Worm (Caenorhabditis elegans) whole organism, late embryonic: ENCODE measurements around the gene dep-1.
A peak's percentile ranks its signal among the peaks of the same experiment; 100 is the strongest.

Experiments used
- C08G9.2 ChIP-seq: sonication (generic microtip); optimal IDR thresholded peaks from 2 replicates; lab custom pipeline; 2016; ENCODE audit warnings: mild to moderate bottlenecking, missing genetic modification characterization, moderate library complexity, missing compliant biosample characterization
- C38D4.7 ChIP-seq: fragments of 200-800 bp; sonication (Bioruptor generic); optimal IDR thresholded peaks from 2 replicates; lab custom pipeline; 2018; ENCODE audit warnings: mild to moderate bottlenecking, missing genetic modification characterization, moderate library complexity, missing compliant biosample characterization
- F13H6.1 ChIP-seq: sonication (generic microtip); optimal IDR thresholded peaks from 2 replicates; lab custom pipeline; 2016; ENCODE audit warnings: missing genetic modification characterization, missing compliant biosample characterization
- K09A11.1 ChIP-seq: sonication (generic microtip); optimal IDR thresholded peaks from 2 replicates; lab custom pipeline; 2017; ENCODE audit warnings: antibody characterized with exemption, mild to moderate bottlenecking, missing genetic modification characterization, missing compliant biosample characterization; ENCODE audit not compliant: insufficient read depth
- T23F11.4 ChIP-seq: fragments of 200-800 bp; sonication (Bioruptor generic); optimal IDR thresholded peaks from 2 replicates; lab custom pipeline; 2018; ENCODE audit warnings: mild to moderate bottlenecking, missing genetic modification characterization, missing compliant biosample characterization
- Y22D7AL.16 ChIP-seq: sonication (generic microtip); optimal IDR thresholded peaks from 2 replicates; lab custom pipeline; 2016; ENCODE audit warnings: missing genetic modification characterization, missing compliant biosample characterization
- ahr-1 ChIP-seq: sonication (generic microtip); optimal IDR thresholded peaks from 2 replicates; lab custom pipeline; 2016; ENCODE audit warnings: missing genetic modification characterization, missing compliant biosample characterization
- ceh-19 ChIP-seq: fragments of 200-800 bp; sonication (Bioruptor generic); optimal IDR thresholded peaks from 2 replicates; lab custom pipeline; 2018; ENCODE audit warnings: mild to moderate bottlenecking, missing genetic modification characterization, missing compliant biosample characterization
- ceh-2 ChIP-seq: sonication (generic microtip); optimal IDR thresholded peaks from 2 replicates; lab custom pipeline; 2016; ENCODE audit warnings: missing genotype, missing genetic modification characterization, missing compliant biosample characterization
- ceh-22 ChIP-seq: sonication (generic microtip); optimal IDR thresholded peaks from 2 replicates; lab custom pipeline; 2017; ENCODE audit warnings: missing biosample characterization, missing genetic modification characterization
- ceh-24 ChIP-seq: sonication (generic microtip); optimal IDR thresholded peaks from 2 replicates; lab custom pipeline; 2016; ENCODE audit warnings: mild to moderate bottlenecking, missing genetic modification characterization, missing compliant biosample characterization
- ceh-30 ChIP-seq: fragments of 150-350 bp; optimal IDR thresholded peaks from 2 replicates; lab custom pipeline; 2014; ENCODE audit warnings: missing biosample characterization, missing genetic modification characterization
- ceh-31 ChIP-seq: sonication (generic microtip); optimal IDR thresholded peaks from 2 replicates; lab custom pipeline; 2016; ENCODE audit warnings: missing genetic modification characterization, missing compliant biosample characterization
- ceh-34 ChIP-seq: sonication (generic microtip); optimal IDR thresholded peaks from 2 replicates; lab custom pipeline; 2016; ENCODE audit warnings: mild to moderate bottlenecking, missing genetic modification characterization, missing compliant biosample characterization
- ceh-48 ChIP-seq: sonication (generic microtip); optimal IDR thresholded peaks from 2 replicates; lab custom pipeline; 2016; ENCODE audit warnings: missing genetic modification characterization, inconsistent platforms, missing compliant biosample characterization
- ceh-9 ChIP-seq: sonication (generic microtip); optimal IDR thresholded peaks from 2 replicates; lab custom pipeline; 2016; ENCODE audit warnings: mild to moderate bottlenecking, missing genetic modification characterization, inconsistent platforms, missing compliant biosample characterization
- che-1 ChIP-seq: sonication (generic microtip); optimal IDR thresholded peaks from 2 replicates; lab custom pipeline; 2016; ENCODE audit warnings: mild to moderate bottlenecking, missing genetic modification characterization, missing compliant biosample characterization
- dmd-4 ChIP-seq: sonication (generic microtip); optimal IDR thresholded peaks from 2 replicates; lab custom pipeline; 2016; ENCODE audit warnings: borderline replicate concordance, missing genetic modification characterization, missing compliant biosample characterization
- dve-1 ChIP-seq: sonication (generic microtip); optimal IDR thresholded peaks from 2 replicates; lab custom pipeline; 2017; ENCODE audit warnings: antibody characterized with exemption, mild to moderate bottlenecking, missing genetic modification characterization, missing compliant biosample characterization
- elt-2 ChIP-seq: sonication (generic microtip); optimal IDR thresholded peaks from 2 replicates; lab custom pipeline; 2016; ENCODE audit warnings: missing genetic modification reagents, missing genetic modification characterization, missing compliant biosample characterization
- hlh-13 ChIP-seq: fragments of 200-800 bp; sonication (Bioruptor generic); optimal IDR thresholded peaks from 2 replicates; lab custom pipeline; 2018; ENCODE audit warnings: mild to moderate bottlenecking, missing genetic modification characterization, missing compliant biosample characterization
- hlh-30 ChIP-seq: sonication (generic microtip); optimal IDR thresholded peaks from 2 replicates; lab custom pipeline; 2017; ENCODE audit warnings: antibody characterized with exemption, missing genetic modification characterization, missing compliant biosample characterization; ENCODE audit not compliant: insufficient read depth
- hlh-6 ChIP-seq: sonication (generic microtip); optimal IDR thresholded peaks from 2 replicates; lab custom pipeline; 2016; ENCODE audit warnings: missing genotype, missing genetic modification characterization, missing compliant biosample characterization
- hlh-8 ChIP-seq: sonication (generic microtip); optimal IDR thresholded peaks from 2 replicates; lab custom pipeline; 2016; ENCODE audit warnings: missing genotype, missing genetic modification characterization, missing compliant biosample characterization
- lim-6 ChIP-seq: sonication (generic microtip); optimal IDR thresholded peaks from 2 replicates; lab custom pipeline; 2016; ENCODE audit warnings: missing genetic modification characterization, missing compliant biosample characterization
- lin-11 ChIP-seq: fragments of 200-800 bp; sonication (Bioruptor generic); optimal IDR thresholded peaks from 2 replicates; lab custom pipeline; 2018; ENCODE audit warnings: mild to moderate bottlenecking, missing genetic modification characterization, missing compliant biosample characterization
- mec-3 ChIP-seq: sonication (generic microtip); optimal IDR thresholded peaks from 2 replicates; lab custom pipeline; 2016; ENCODE audit warnings: borderline replicate concordance, missing genetic modification characterization, missing compliant biosample characterization
- pag-3 ChIP-seq: sonication (generic microtip); optimal IDR thresholded peaks from 2 replicates; lab custom pipeline; 2016; ENCODE audit warnings: missing compliant biosample characterization, missing genetic modification characterization, borderline replicate concordance
- pat-9 ChIP-seq: fragments of 200-800 bp; sonication (Bioruptor generic); optimal IDR thresholded peaks from 2 replicates; lab custom pipeline; 2018; ENCODE audit warnings: mild to moderate bottlenecking, missing genetic modification characterization, moderate library complexity, missing compliant biosample characterization
- pax-1 ChIP-seq: fragments of 150-350 bp; optimal IDR thresholded peaks from 2 replicates; lab custom pipeline; 2014; ENCODE audit warnings: missing biosample characterization, missing genetic modification characterization
- pha-4 ChIP-seq: fragments of 150-350 bp; optimal IDR thresholded peaks from 2 replicates; lab custom pipeline; 2018; ENCODE audit warnings: missing biosample characterization, missing genetic modification reagents, missing genetic modification characterization
- pqm-1 ChIP-seq: sonication (generic microtip); optimal IDR thresholded peaks from 2 replicates; lab custom pipeline; 2016; ENCODE audit warnings: missing genetic modification characterization, missing compliant biosample characterization
- rnt-1 ChIP-seq: sonication (generic microtip); optimal IDR thresholded peaks from 2 replicates; lab custom pipeline; 2016; ENCODE audit warnings: missing genetic modification characterization, missing compliant biosample characterization
- syd-9 ChIP-seq: sonication (generic microtip); optimal IDR thresholded peaks from 2 replicates; lab custom pipeline; 2016; ENCODE audit warnings: mild to moderate bottlenecking, missing genetic modification characterization, moderate library complexity, missing compliant biosample characterization
- tbx-2 ChIP-seq: sonication (generic microtip); optimal IDR thresholded peaks from 2 replicates; lab custom pipeline; 2016; ENCODE audit warnings: missing genetic modification characterization, missing compliant biosample characterization
- ttx-3 ChIP-seq: sonication (generic microtip); optimal IDR thresholded peaks from 2 replicates; lab custom pipeline; 2016; ENCODE audit warnings: missing genetic modification reagents, missing genetic modification characterization, missing compliant biosample characterization
- unc-3 ChIP-seq, 2 experiments: fragments of 200-800 bp in 1 of 2; sonication (Bioruptor generic) in 1 of 2; sonication (generic microtip) in 1 of 2; conservative IDR thresholded peaks in 1 of 2; optimal IDR thresholded peaks in 1 of 2; 2 replicates each; pipeline versions ENCODE4 v1.3.6 to Lab custom; 2016 to 2022; ENCODE audit warnings: missing compliant biosample characterization in 2 of 2, missing genetic modification characterization in 2 of 2, missing genetic modification reagents in 1 of 2
- unc-86 ChIP-seq: sonication (generic microtip); optimal IDR thresholded peaks from 2 replicates; lab custom pipeline; 2016; ENCODE audit warnings: missing genetic modification characterization, missing compliant biosample characterization
- zip-5 ChIP-seq: sonication (generic microtip); optimal IDR thresholded peaks from 2 replicates; lab custom pipeline; 2016; ENCODE audit warnings: missing genetic modification characterization, missing compliant biosample characterization
- ztf-16 ChIP-seq: sonication (generic microtip); optimal IDR thresholded peaks from 2 replicates; lab custom pipeline; 2017; ENCODE audit warnings: missing genetic modification characterization, missing compliant biosample characterization

Gene dep-1

ce11 chrII:9061557-9062183 lies 42.1 kb upstream of the dep-1 start (continued):
- TF ChIP-seq elt-2 (tag; lab: Kevin White, UChicago) (peak; percentile 17), dve-1 (no peak), ceh-48 (no peak), hlh-6 (tag; lab: Kevin White, UChicago) (peak; percentile 3), ceh-24 (tag; lab: Kevin White, UChicago) (no peak), rnt-1 (tag; lab: Kevin White, UChicago) (peak; percentile 52), ceh-30 (tag; lab: Kevin White, UChicago) (no peak), tbx-2 (tag; lab: Kevin White, UChicago) (peak; percentile 58), hlh-8 (peak; percentile 22), che-1 (no peak), ahr-1 (no peak), mec-3 (tag; lab: Kevin White, UChicago) (no peak), ttx-3 (tag; lab: Kevin White, UChicago) (peak; percentile 4), F13H6.1 (tag; lab: Kevin White, UChicago) (no peak), ceh-19 (GFP tag; lab: Kevin White, UChicago) (no peak), ceh-2 (tag; lab: Kevin White, UChicago) (peak; percentile 14), pat-9 (no peak), dmd-4 (no peak), ztf-16 (tag; lab: Kevin White, UChicago) (no peak), zip-5 (no peak), Y22D7AL.16 (tag; lab: Kevin White, UChicago) (no peak), unc-86 (tag; lab: Kevin White, UChicago) (peak; percentile 22), K09A11.1 (peak; percentile 1), unc-3 (GFP tag; conservative IDR thresholded peaks at IDR 0.05; lab: Robert Waterston, UW) (no peak), unc-3 (tag; optimal IDR thresholded peaks at IDR 0.05; lab: Kevin White, UChicago) (no peak), ceh-34 (tag; lab: Kevin White, UChicago) (peak; percentile 74), ceh-9 (tag; lab: Kevin White, UChicago) (no peak), pha-4 (tag; lab: Kevin White, UChicago) (no peak), pax-1 (tag; lab: Kevin White, UChicago) (no peak), lin-11 (tag; lab: Kevin White, UChicago) (no peak), ceh-22 (no peak), lim-6 (tag; lab: Kevin White, UChicago) (no peak), pag-3 (tag; lab: Kevin White, UChicago) (no peak), hlh-13 (no peak), hlh-30 (no peak), syd-9 (tag; lab: Kevin White, UChicago) (no peak), pqm-1 (tag; lab: Kevin White, UChicago) (peak; percentile 25), ceh-31 (tag; lab: Kevin White, UChicago) (peak; percentile 68), C08G9.2 (tag; lab: Kevin White, UChicago) (no peak)

ce11 chrII:9061099-9061498 lies 41.5 kb upstream of the dep-1 start, which contains the start of gene T24B8.3:
TSS of gene T24B8.3 (minus strand) at chrII:9061137.
- TF ChIP-seq tbx-2 (tag; lab: Kevin White, UChicago) (no peak), lin-11 (tag; lab: Kevin White, UChicago) (no peak), C38D4.7 (GFP tag; lab: Kevin White, UChicago) (no peak), lim-6 (tag; lab: Kevin White, UChicago) (no peak), T23F11.4 (GFP tag; lab: Kevin White, UChicago) (no peak), pax-1 (tag; lab: Kevin White, UChicago) (no peak), syd-9 (tag; lab: Kevin White, UChicago) (no peak)
